Worm (Caenorhabditis elegans) whole organism, L3 larva: Measurements from ENCODE around the gene srbc-29.

Experiments used
- R02D3.7 ChIP-seq: fragments of 150-350 bp; optimal IDR thresholded peaks from 2 replicates; lab custom pipeline; 2014; ENCODE audit warnings: missing biosample characterization, missing genetic modification characterization
- egl-5 ChIP-seq: fragments of 150-350 bp; optimal IDR thresholded peaks from 2 replicates; lab custom pipeline; 2017; ENCODE audit warnings: missing biosample characterization, missing genetic modification reagents, missing genetic modification characterization, inconsistent platforms
- nhr-11 ChIP-seq: fragments of 150-350 bp; optimal IDR thresholded peaks from 2 replicates; lab custom pipeline; 2014; ENCODE audit warnings: missing biosample characterization, missing genetic modification characterization
- nhr-12 ChIP-seq: fragments of 150-350 bp; optimal IDR thresholded peaks from 2 replicates; lab custom pipeline; 2014; ENCODE audit warnings: missing biosample characterization, missing genetic modification characterization
- nhr-76 ChIP-seq: fragments of 150-350 bp; sonication (generic microtip); optimal IDR thresholded peaks from 5 replicates; lab custom pipeline; 2014; ENCODE audit warnings: missing biosample characterization, missing genetic modification characterization
- skn-1 ChIP-seq: fragments of 150-350 bp; optimal IDR thresholded peaks from 2 replicates; lab custom pipeline; 2014; ENCODE audit warnings: missing biosample characterization, missing genetic modification characterization
- unc-39 ChIP-seq: sonication (generic microtip); optimal IDR thresholded peaks from 4 replicates; lab custom pipeline; 2017; ENCODE audit warnings: missing biosample characterization, missing genetic modification characterization
- ztf-4 ChIP-seq: fragments of 150-350 bp; optimal IDR thresholded peaks from 2 replicates; lab custom pipeline; 2014; ENCODE audit warnings: missing biosample characterization, missing genetic modification characterization

DNA sequence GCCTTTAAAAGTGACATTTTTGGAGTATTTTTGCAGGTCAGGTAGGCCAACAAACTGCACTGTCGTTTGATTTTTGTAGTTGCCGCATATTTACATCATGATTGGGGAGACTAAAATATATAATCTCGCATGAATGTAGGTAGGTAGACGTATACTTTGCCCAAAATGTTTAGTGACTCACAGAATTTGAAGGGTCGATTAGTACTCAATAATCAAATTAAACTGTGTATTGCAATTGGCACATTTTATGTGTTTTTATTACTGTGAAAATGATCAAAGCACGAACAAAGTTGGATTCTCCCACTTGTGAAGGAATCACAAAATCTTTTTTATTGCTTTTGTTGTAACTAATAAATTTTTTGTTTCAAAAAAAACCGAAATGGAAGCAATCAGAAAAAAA, 26.2 kb upstream of the srbc-29 start, which contains the start of gene C07G3.15:
- TF ChIP-seq unc-39 (tag; lab: Kevin White, UChicago) (no peak), ztf-4 (tag; lab: Kevin White, UChicago) (no peak), egl-5 (no peak), nhr-11 (no peak), skn-1 (tag; lab: Kevin White, UChicago) (no peak), nhr-76 (tag; lab: Kevin White, UChicago) (no peak), R02D3.7 (tag; lab: Kevin White, UChicago) (no peak), nhr-12 (tag; lab: Kevin White, UChicago) (no peak)
